Worm (Caenorhabditis elegans) whole organism, midembryonic: ENCODE data around the gene CD4.8.

Experiments used
- cog-1 ChIP-seq: sonication (generic microtip); optimal IDR thresholded peaks from 2 replicates; lab custom pipeline; 2016; ENCODE audit warnings: missing genetic modification characterization, missing compliant biosample characterization
- klf-2 ChIP-seq: fragments of 200-800 bp; sonication (Bioruptor generic); conservative IDR thresholded peaks from 2 replicates; pipeline ENCODE4 v1.3.6; 2022; ENCODE audit warnings: missing genetic modification reagents, missing genetic modification characterization, missing compliant biosample characterization
- ref-1 ChIP-seq: fragments of 200-800 bp; sonication (Bioruptor generic); conservative IDR thresholded peaks from 2 replicates; pipeline ENCODE4 v1.3.6; 2022; ENCODE audit warnings: missing genetic modification reagents, missing genetic modification characterization, missing compliant biosample characterization
- tab-1 ChIP-seq: fragments of 200-800 bp; sonication (Bioruptor generic); IDR thresholded peaks from 2 replicates; pipeline ENCODE4 v1.3.6; 2022; ENCODE audit warnings: missing genetic modification characterization, missing compliant biosample characterization
- ztf-23 ChIP-seq: fragments of 200-800 bp; sonication (Bioruptor generic); IDR thresholded peaks from 2 replicates; pipeline ENCODE4 v1.3.6; 2022; ENCODE audit warnings: missing genetic modification reagents, missing genetic modification characterization, missing compliant biosample characterization
- ztf-29 ChIP-seq: fragments of 200-800 bp; sonication (Bioruptor generic); IDR thresholded peaks from 2 replicates; pipeline ENCODE4 v1.3.6; 2022; ENCODE audit warnings: missing genetic modification reagents, missing genetic modification characterization, missing compliant biosample characterization

DNA sequence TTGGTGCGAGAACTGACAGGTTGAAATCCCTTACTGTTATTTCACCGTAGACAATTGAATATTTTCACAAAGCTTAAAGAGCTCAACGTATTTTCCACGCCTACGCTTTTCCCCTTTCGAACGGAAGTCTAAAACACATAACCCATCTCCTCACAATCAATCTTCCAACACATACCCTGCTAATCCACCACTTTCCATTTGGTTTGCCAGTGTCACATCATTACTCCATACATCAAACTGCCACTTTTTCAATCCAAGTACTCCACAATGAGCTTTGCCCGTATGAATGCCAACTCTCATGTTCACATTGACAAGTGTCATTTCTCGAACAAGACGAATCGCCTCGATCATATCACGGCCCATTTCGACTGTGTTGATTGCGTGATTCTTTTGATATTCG, 26.9 kb upstream of the CD4.8 start:
- TF ChIP-seq klf-2 (GFP tag; lab: Robert Waterston, UW) (no peak), cog-1 (tag; lab: Kevin White, UChicago) (no peak), ztf-23 (GFP tag; lab: Robert Waterston, UW) (no peak), ref-1 (GFP tag; lab: Robert Waterston, UW) (no peak), tab-1 (GFP tag; lab: Robert Waterston, UW) (no peak), ztf-29 (GFP tag; lab: Robert Waterston, UW) (no peak)
